Fruit fly (Drosophila melanogaster): ENCODE data around the gene CG31145.

DNA sequence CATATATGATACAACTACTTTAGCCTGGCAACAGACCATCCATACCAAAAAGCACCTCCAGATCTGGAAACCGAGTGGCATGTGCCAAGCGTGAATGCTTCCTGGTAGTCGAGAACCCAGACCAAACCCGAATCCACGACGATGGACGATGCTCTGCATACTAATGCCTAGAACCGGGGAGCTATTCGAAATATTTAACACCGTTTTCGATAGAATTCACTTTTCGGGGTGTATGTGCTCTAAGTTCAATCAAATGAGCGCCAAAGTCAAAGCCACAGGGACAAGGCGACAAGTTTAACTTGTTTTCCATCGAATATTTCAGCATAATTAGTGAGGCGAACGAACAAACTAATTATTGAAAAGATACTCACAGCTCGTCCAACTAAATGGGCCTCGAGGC, 6.7 kb downstream of the CG31145 start:
- TF ChIP-seq Smox (GFP tag; optimal IDR thresholded peaks at IDR 0.05): no peak
- TF ChIP-seq Sox102F (GFP tag; optimal IDR thresholded peaks at IDR 0.05): no peak
- TF ChIP-seq CG3919 (GFP tag; optimal IDR thresholded peaks at IDR 0.05): no peak
- no peak for TF ChIP-seq Blimp-1 (GFP tag; optimal IDR thresholded peaks at IDR 0.05)
- no peak for TF ChIP-seq CG10631 (GFP tag; optimal IDR thresholded peaks at IDR 0.05)

Measured in whole organism, prepupa.